Fruit fly (Drosophila melanogaster) whole organism, adult: ENCODE data around the gene CG6614.

Experiments used
- CG12768 ChIP-seq: fragments of 200-800 bp; sonication (Bioruptor generic); optimal IDR thresholded peaks from 2 replicates; lab custom pipeline; 2017; ENCODE audit warnings: missing biosample characterization, missing genetic modification characterization, mild to moderate bottlenecking, moderate library complexity, missing genetic modification reagents
- CG33017 ChIP-seq: fragments of 200-800 bp; sonication (Bioruptor generic); optimal IDR thresholded peaks from 2 replicates; lab custom pipeline; 2018; ENCODE audit warnings: missing biosample characterization, mild to moderate bottlenecking, missing genetic modification characterization, moderate library complexity
- CG7045 ChIP-seq: fragments of 200-800 bp; sonication (Bioruptor generic); optimal IDR thresholded peaks from 2 replicates; lab custom pipeline; 2017; ENCODE audit warnings: missing biosample characterization, mild to moderate bottlenecking, missing genetic modification characterization
- Mnt ChIP-seq: fragments of 200-800 bp; sonication (Bioruptor generic); optimal IDR thresholded peaks from 2 replicates; lab custom pipeline; 2016; ENCODE audit warnings: missing biosample characterization, mild to moderate bottlenecking, missing genetic modification characterization
- cic ChIP-seq: fragments of 200-800 bp; sonication (Bioruptor generic); optimal IDR thresholded peaks from 2 replicates; lab custom pipeline; 2017; ENCODE audit warnings: missing biosample characterization, mild to moderate bottlenecking, missing genetic modification characterization, moderate library complexity
- kay ChIP-seq: fragments of 200-800 bp; sonication (Bioruptor generic); peaks from one replicate; lab custom pipeline; 2016; ENCODE audit warnings: missing biosample characterization, missing genetic modification characterization, borderline replicate concordance
- tj ChIP-seq: fragments of 200-800 bp; sonication (Bioruptor generic); optimal IDR thresholded peaks from 3 replicates; lab custom pipeline; 2017; ENCODE audit warnings: missing biosample characterization, mild to moderate bottlenecking, missing genetic modification characterization, moderate library complexity
- toe ChIP-seq: fragments of 200-800 bp; sonication (Bioruptor generic); optimal IDR thresholded peaks from 2 replicates; lab custom pipeline; 2016; ENCODE audit warnings: missing biosample characterization, missing genetic modification characterization

DNA sequence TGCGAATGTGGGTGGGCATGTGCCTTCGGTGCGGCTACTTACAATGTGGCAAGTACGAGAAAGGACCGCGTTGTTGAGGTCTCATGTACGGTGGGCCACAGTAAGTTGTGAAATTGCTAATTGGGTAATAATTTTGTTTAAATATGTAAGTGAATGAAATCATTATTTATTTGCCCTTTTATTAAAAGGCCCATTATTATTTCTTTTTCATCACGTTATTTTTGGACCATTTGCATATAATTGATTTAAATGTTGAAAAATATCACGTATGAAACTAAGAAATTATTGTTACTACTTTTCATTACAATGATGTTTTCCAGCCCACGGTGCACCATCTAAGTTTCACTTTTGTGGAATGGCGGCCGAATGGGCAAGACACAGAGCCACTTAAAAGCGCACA lies 20.3 kb downstream of the CG6614 start:
- TF ChIP-seq Mnt (GFP tag; lab: Kevin White, UChicago) = no peak
- TF ChIP-seq CG33017 (tag; lab: Kevin White, UChicago) = no peak
- no peak for TF ChIP-seq cic
- no peak for TF ChIP-seq toe
- no peak for TF ChIP-seq tj (GFP tag; lab: Kevin White, UChicago)
- TF ChIP-seq kay (GFP tag; lab: Kevin White, UChicago) = no peak
- no peak for TF ChIP-seq CG12768 (GFP tag; lab: Kevin White, UChicago)
- TF ChIP-seq CG7045 (GFP tag; lab: Kevin White, UChicago) = no peak
